Worm (Caenorhabditis elegans): ENCODE results near the gene R05A10.6.

Gene R05A10.6

ce11 chrIV:14203162-14203561, 37.6 kb downstream of the R05A10.6 start, which contains the start of gene F02H6.3:
Gene F02H6.3, plus strand, starts transcription at chrIV:14203427.
- TF ChIP-seq tbx-11 (GFP tag; IDR thresholded peaks at IDR 0.05), result no peak
- TF ChIP-seq B0310.2 (tag; optimal IDR thresholded peaks at IDR 0.05), result no peak
- TF ChIP-seq hnd-1 (tag; optimal IDR thresholded peaks at IDR 0.05), result no peak
- TF ChIP-seq hmbx-1 (tag; optimal IDR thresholded peaks at IDR 0.05), result no peak
- TF ChIP-seq ama-1 (optimal IDR thresholded peaks at IDR 0.05), result no peak
- no peak for TF ChIP-seq ceh-36 (tag; optimal IDR thresholded peaks at IDR 0.05)
- TF ChIP-seq sea-1 (GFP tag; conservative IDR thresholded peaks at IDR 0.05), result no peak

ce11 chrIV:14215777-14216176, 50.2 kb downstream of the R05A10.6 start:
- TF ChIP-seq hnd-1 (tag; optimal IDR thresholded peaks at IDR 0.05) (no peak), hmg-4 (GFP tag; optimal IDR thresholded peaks at IDR 0.05) (no peak), scrt-1 (GFP tag; IDR thresholded peaks at IDR 0.05) (no peak), aly-1 (tag; optimal IDR thresholded peaks at IDR 0.05) (no peak), ceh-36 (tag; optimal IDR thresholded peaks at IDR 0.05) (no peak), B0310.2 (tag; optimal IDR thresholded peaks at IDR 0.05) (no peak), tra-4 (tag; optimal IDR thresholded peaks at IDR 0.05) (no peak), ceh-13 (GFP tag; optimal IDR thresholded peaks at IDR 0.05) (no peak), tbx-37 (GFP tag; conservative IDR thresholded peaks at IDR 0.05) (no peak), pes-1 (GFP tag; IDR thresholded peaks at IDR 0.05) (no peak), F13C5.2 (tag; optimal IDR thresholded peaks at IDR 0.05) (no peak), ama-1 (optimal IDR thresholded peaks at IDR 0.05) (no peak), tbx-11 (GFP tag; IDR thresholded peaks at IDR 0.05) (no peak), hmbx-1 (tag; optimal IDR thresholded peaks at IDR 0.05) (no peak)

All from whole organism, early embryonic.